Worm (Caenorhabditis elegans): ENCODE measurements around the gene ZC504.1.

DNA sequence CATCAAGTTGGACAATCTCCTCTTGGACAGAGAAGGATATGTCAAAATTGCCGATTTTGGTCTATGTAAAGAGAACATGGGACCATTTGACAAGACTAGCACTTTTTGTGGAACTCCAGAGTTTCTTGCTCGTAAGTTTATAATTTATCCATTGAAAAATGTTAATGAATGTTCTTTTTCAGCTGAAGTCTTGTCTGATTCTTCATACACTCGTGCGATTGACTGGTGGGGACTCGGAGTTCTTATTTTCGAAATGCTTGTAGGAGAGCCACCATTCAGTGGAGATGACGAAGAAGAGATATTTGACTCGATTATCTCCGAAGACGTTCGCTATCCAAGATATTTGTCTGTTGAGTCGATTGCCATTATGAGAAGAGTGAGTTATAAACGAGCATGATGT is 5.8 kb upstream of the ZC504.1 start:
- TF ChIP-seq unc-42 (tag; optimal IDR thresholded peaks at IDR 0.05) (no peak), tbx-2 (tag; optimal IDR thresholded peaks at IDR 0.05) (no peak), pqm-1 (tag; optimal IDR thresholded peaks at IDR 0.05) (no peak), ref-2 (tag; optimal IDR thresholded peaks at IDR 0.05) (no peak), hlh-8 (tag; optimal IDR thresholded peaks at IDR 0.05) (no peak), zip-5 (tag; optimal IDR thresholded peaks at IDR 0.05) (no peak), unc-86 (tag; optimal IDR thresholded peaks at IDR 0.05) (no peak), rnt-1 (tag; optimal IDR thresholded peaks at IDR 0.05) (no peak), C38D4.7 (GFP tag; optimal IDR thresholded peaks at IDR 0.05) (no peak), nhr-11 (tag; optimal IDR thresholded peaks at IDR 0.05) (no peak), ttx-3 (tag; optimal IDR thresholded peaks at IDR 0.05) (no peak), ceh-19 (GFP tag; optimal IDR thresholded peaks at IDR 0.05) (no peak)

Measured in whole organism, late embryonic.